Worm (Caenorhabditis elegans): ENCODE data around the gene ttx-3.

DNA sequence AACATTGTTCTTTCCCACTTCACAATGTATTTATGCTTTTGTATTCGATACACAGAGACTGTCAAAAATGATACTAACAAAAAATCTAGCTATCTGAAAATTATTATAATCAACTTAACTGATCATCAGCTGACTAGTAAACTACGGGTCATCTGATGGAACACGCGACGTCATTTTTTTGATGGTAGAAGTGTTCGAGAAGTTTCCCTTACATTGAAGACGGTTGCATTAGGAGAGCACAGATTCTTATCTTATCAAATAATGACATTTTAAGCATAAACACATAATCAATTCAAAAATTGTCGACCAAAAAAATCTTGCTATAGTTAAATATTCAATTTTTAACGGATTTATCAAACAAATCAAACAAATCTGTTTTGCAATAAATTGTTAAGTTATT is 23.6 kb upstream of the ttx-3 start:
- no peak for TF ChIP-seq flt-1 (GFP tag; IDR thresholded peaks at IDR 0.05)
- no peak for TF ChIP-seq hnd-1 (tag; optimal IDR thresholded peaks at IDR 0.05)
- TF ChIP-seq aly-1 (tag; optimal IDR thresholded peaks at IDR 0.05) = no peak
- TF ChIP-seq B0310.2 (tag; optimal IDR thresholded peaks at IDR 0.05) = no peak
- no peak for TF ChIP-seq ceh-36 (tag; optimal IDR thresholded peaks at IDR 0.05)
- TF ChIP-seq ama-1 (optimal IDR thresholded peaks at IDR 0.05) = no peak
- TF ChIP-seq scrt-1 (GFP tag; IDR thresholded peaks at IDR 0.05) = no peak
- TF ChIP-seq F13C5.2 (tag; optimal IDR thresholded peaks at IDR 0.05) = no peak
- TF ChIP-seq sea-1 (GFP tag; conservative IDR thresholded peaks at IDR 0.05) = no peak
- no peak for TF ChIP-seq ets-7 (tag; optimal IDR thresholded peaks at IDR 0.05)
